Fruit fly (Drosophila melanogaster) whole organism, embryonic: ENCODE results near the gene 14-3-3epsilon.
A peak's percentile ranks its signal among the peaks of the same experiment; 100 is the strongest.

Experiments
- Asciz ChIP-seq: fragments of 200-800 bp; sonication (Bioruptor generic); optimal IDR thresholded peaks from 2 replicates; lab custom pipeline; 2017; ENCODE audit warnings: missing biosample characterization, mild to moderate bottlenecking, missing genetic modification characterization, missing genetic modification reagents
- Atf3 ChIP-seq: fragments of 200-800 bp; sonication (Bioruptor generic); optimal IDR thresholded peaks from 3 replicates; lab custom pipeline; 2016; ENCODE audit warnings: missing biosample characterization, missing genetic modification characterization
- Bteb2 ChIP-seq: fragments of 200-800 bp; sonication (Bioruptor generic); optimal IDR thresholded peaks from 2 replicates; lab custom pipeline; 2016; ENCODE audit warnings: missing biosample characterization, missing genetic modification characterization
- CG10267 ChIP-seq: fragments of 200-800 bp; sonication (Bioruptor generic); optimal IDR thresholded peaks from 2 replicates; lab custom pipeline; 2018; ENCODE audit warnings: missing biosample characterization, mild to moderate bottlenecking, missing genetic modification characterization, moderate library complexity
- CG10565 ChIP-seq: fragments of 200-800 bp; sonication (Bioruptor generic); optimal IDR thresholded peaks from 3 replicates; lab custom pipeline; 2016; ENCODE audit warnings: missing biosample characterization, mild to moderate bottlenecking, missing genetic modification characterization
- CG12299 ChIP-seq: fragments of 200-800 bp; sonication (Bioruptor generic); optimal IDR thresholded peaks from 2 replicates; lab custom pipeline; 2018; ENCODE audit warnings: missing biosample characterization, mild to moderate bottlenecking, missing genetic modification characterization
- CG12659 ChIP-seq: fragments of 200-800 bp; sonication (Bioruptor generic); optimal IDR thresholded peaks from 3 replicates; lab custom pipeline; 2017; ENCODE audit warnings: mild to moderate bottlenecking, missing biosample characterization, missing genetic modification reagents, missing genetic modification characterization
- CG12769 ChIP-seq: fragments of 200-800 bp; sonication (Bioruptor generic); optimal IDR thresholded peaks from 2 replicates; lab custom pipeline; 2019; ENCODE audit warnings: missing biosample characterization, mild to moderate bottlenecking, missing genetic modification characterization, moderate library complexity
- CG16779 ChIP-seq: fragments of 200-800 bp; sonication (Bioruptor generic); IDR thresholded peaks from 2 replicates; pipeline ENCODE4 v1.3.6; 2022; ENCODE audit warnings: missing biosample characterization, missing genetic modification characterization
- CG3281 ChIP-seq: fragments of 200-800 bp; sonication (Bioruptor generic); optimal IDR thresholded peaks from 3 replicates; lab custom pipeline; 2017; ENCODE audit warnings: missing biosample characterization, mild to moderate bottlenecking, missing genetic modification characterization
- CG33557 ChIP-seq: fragments of 200-800 bp; sonication (Bioruptor generic); optimal IDR thresholded peaks from 2 replicates; lab custom pipeline; 2019; ENCODE audit warnings: missing biosample characterization, mild to moderate bottlenecking, missing genetic modification characterization, moderate library complexity
- CG4854 ChIP-seq: fragments of 200-800 bp; sonication (Bioruptor generic); optimal IDR thresholded peaks from 2 replicates; lab custom pipeline; 2016; ENCODE audit warnings: missing biosample characterization, missing genetic modification characterization, inconsistent platforms
- CG7786 ChIP-seq: fragments of 200-800 bp; sonication (Bioruptor generic); optimal IDR thresholded peaks from 2 replicates; lab custom pipeline; 2016; ENCODE audit warnings: missing biosample characterization, missing genetic modification characterization
- CG8281 ChIP-seq: fragments of 200-800 bp; sonication (Bioruptor generic); optimal IDR thresholded peaks from 2 replicates; lab custom pipeline; 2018; ENCODE audit warnings: missing biosample characterization, mild to moderate bottlenecking, missing genetic modification characterization, moderate library complexity
- CG8290 ChIP-seq, 3 experiments: fragments of 200-800 bp; sonication (Bioruptor generic); optimal IDR thresholded peaks; 2 replicates each; lab custom pipeline; 2016 to 2019; ENCODE audit warnings: missing biosample characterization in 3 of 3, missing genetic modification characterization in 3 of 3, mild to moderate bottlenecking in 2 of 3, moderate library complexity in 1 of 3
- Camta ChIP-seq: fragments of 200-800 bp; sonication (Bioruptor generic); optimal IDR thresholded peaks from 2 replicates; lab custom pipeline; 2016; ENCODE audit warnings: missing biosample characterization, missing genetic modification characterization
- D ChIP-seq, 2 experiments: fragments of 200-800 bp in 1 of 2; fragments of >200 bp in 1 of 2; sonication (Bioruptor generic) in 1 of 2; optimal IDR thresholded peaks; 2 replicates in 1 of 2; 3 replicates in 1 of 2; lab custom pipeline; 2017; ENCODE audit warnings: mild to moderate bottlenecking in 1 of 2, missing biosample characterization in 1 of 2, missing genetic modification characterization in 1 of 2, missing genetic modification reagents in 1 of 2
- D19B ChIP-seq: fragments of 200-800 bp; sonication (Bioruptor generic); optimal IDR thresholded peaks from 2 replicates; lab custom pipeline; 2017; ENCODE audit warnings: missing biosample characterization, mild to moderate bottlenecking, missing genetic modification characterization
- E2f1 ChIP-seq: fragments of 200-800 bp; sonication (Bioruptor generic); IDR thresholded peaks from 2 replicates; pipeline ENCODE4 v1.3.6; 2022; ENCODE audit warnings: missing biosample characterization, missing genetic modification characterization
- HLHmδ ChIP-seq: fragments of 200-800 bp; sonication (Bioruptor generic); optimal IDR thresholded peaks from 2 replicates; lab custom pipeline; 2018; ENCODE audit warnings: missing biosample characterization, mild to moderate bottlenecking, missing genetic modification characterization, moderate library complexity
- Hand ChIP-seq: fragments of 200-800 bp; sonication (Bioruptor generic); optimal IDR thresholded peaks from 2 replicates; lab custom pipeline; 2017; ENCODE audit warnings: mild to moderate bottlenecking, missing biosample characterization, missing genetic modification reagents, missing genetic modification characterization
- Hey ChIP-seq: fragments of 200-800 bp; sonication (Bioruptor generic); optimal IDR thresholded peaks from 3 replicates; lab custom pipeline; 2018; ENCODE audit warnings: missing biosample characterization, mild to moderate bottlenecking, missing genetic modification characterization
- HmgZ ChIP-seq: fragments of 200-800 bp; sonication (Bioruptor generic); optimal IDR thresholded peaks from 2 replicates; lab custom pipeline; 2018; ENCODE audit warnings: missing biosample characterization, mild to moderate bottlenecking, missing genetic modification characterization
- Hr78 ChIP-seq, 2 experiments: fragments of 200-800 bp in 1 of 2; fragments of >200 bp in 1 of 2; sonication (Bioruptor generic) in 1 of 2; optimal IDR thresholded peaks; 2 replicates each; lab custom pipeline; 2017 to 2019; ENCODE audit warnings: missing biosample characterization in 2 of 2, missing genetic modification characterization in 2 of 2, mild to moderate bottlenecking in 1 of 2, moderate library complexity in 1 of 2
- NC2α ChIP-seq: fragments of 200-800 bp; sonication (Bioruptor generic); optimal IDR thresholded peaks from 2 replicates; lab custom pipeline; 2016; ENCODE audit warnings: missing biosample characterization, missing genetic modification characterization
- Opbp ChIP-seq: fragments of 200-800 bp; sonication (Bioruptor generic); IDR thresholded peaks from 3 replicates; pipeline ENCODE4 v1.3.6; 2022; ENCODE audit warnings: missing biosample characterization, missing genetic modification characterization; ENCODE audit not compliant: partially characterized antibody
- YL-1 ChIP-seq: fragments of 200-800 bp; sonication (Bioruptor generic); optimal IDR thresholded peaks from 3 replicates; lab custom pipeline; 2017; ENCODE audit warnings: missing biosample characterization, mild to moderate bottlenecking, missing genetic modification characterization
- ab ChIP-seq: fragments of 200-800 bp; sonication (Bioruptor generic); optimal IDR thresholded peaks from 2 replicates; lab custom pipeline; 2016; ENCODE audit warnings: missing biosample characterization, missing genetic modification characterization
- br ChIP-seq: fragments of >200 bp; optimal IDR thresholded peaks from 2 replicates; lab custom pipeline; 2017
- cato ChIP-seq: fragments of 200-800 bp; sonication (Bioruptor generic); optimal IDR thresholded peaks from 2 replicates; lab custom pipeline; 2016; ENCODE audit warnings: missing biosample characterization, missing genetic modification characterization, borderline replicate concordance
- chinmo ChIP-seq: fragments of 200-800 bp; sonication (Bioruptor generic); IDR thresholded peaks from 4 replicates; pipeline ENCODE4 v1.3.6; 2022; ENCODE audit warnings: missing biosample characterization, missing genetic modification characterization; ENCODE audit not compliant: partially characterized antibody
- ci ChIP-seq: fragments of 200-800 bp; sonication (Bioruptor generic); IDR thresholded peaks from 3 replicates; pipeline ENCODE4 v1.3.6; 2022; ENCODE audit warnings: missing biosample characterization, missing genetic modification characterization
- croc ChIP-seq: fragments of 200-800 bp; sonication (Bioruptor generic); conservative IDR thresholded peaks from 3 replicates; pipeline ENCODE4 v1.3.6; 2022; ENCODE audit warnings: missing biosample characterization, missing genetic modification characterization
- disco-r ChIP-seq: fragments of 200-800 bp; sonication (Bioruptor generic); optimal IDR thresholded peaks from 2 replicates; lab custom pipeline; 2016; ENCODE audit warnings: missing biosample characterization, missing genetic modification characterization
- fd102C ChIP-seq: fragments of 200-800 bp; sonication (Bioruptor generic); optimal IDR thresholded peaks from 2 replicates; lab custom pipeline; 2018; ENCODE audit warnings: missing biosample characterization, mild to moderate bottlenecking, missing genetic modification characterization, moderate library complexity
- fd3F ChIP-seq: fragments of 200-800 bp; sonication (Bioruptor generic); optimal IDR thresholded peaks from 2 replicates; lab custom pipeline; 2018; ENCODE audit warnings: missing biosample characterization, mild to moderate bottlenecking, missing genetic modification characterization, moderate library complexity
- gcm2 ChIP-seq: fragments of 200-800 bp; sonication (Bioruptor generic); optimal IDR thresholded peaks from 2 replicates; lab custom pipeline; 2016; ENCODE audit warnings: missing biosample characterization, missing genetic modification characterization
- hb ChIP-seq: fragments of 200-800 bp; sonication (Bioruptor generic); IDR thresholded peaks from 3 replicates; pipeline ENCODE4 v1.3.6; 2022; ENCODE audit warnings: missing biosample characterization, missing genetic modification characterization; ENCODE audit not compliant: partially characterized antibody
- ind ChIP-seq: fragments of 200-800 bp; sonication (Bioruptor generic); optimal IDR thresholded peaks from 3 replicates; lab custom pipeline; 2016; ENCODE audit warnings: missing biosample characterization, missing genetic modification characterization
- nerfin-1 ChIP-seq: fragments of 200-800 bp; sonication (Bioruptor generic); optimal IDR thresholded peaks from 3 replicates; lab custom pipeline; 2019; ENCODE audit warnings: missing biosample characterization, mild to moderate bottlenecking, missing genetic modification characterization, moderate library complexity
- oc ChIP-seq: fragments of 200-800 bp; sonication (Bioruptor generic); optimal IDR thresholded peaks from 2 replicates; lab custom pipeline; 2018; ENCODE audit warnings: missing biosample characterization, mild to moderate bottlenecking, missing genetic modification characterization, moderate library complexity
- pnt ChIP-seq: fragments of 200-800 bp; sonication (Bioruptor generic); optimal IDR thresholded peaks from 3 replicates; lab custom pipeline; 2016; ENCODE audit warnings: missing biosample characterization, missing genetic modification characterization
- row ChIP-seq: fragments of 200-800 bp; sonication (Bioruptor generic); IDR thresholded peaks from 3 replicates; pipeline ENCODE4 v1.3.6; 2022; ENCODE audit warnings: missing biosample characterization, missing genetic modification characterization
- scrt ChIP-seq: fragments of 200-800 bp; sonication (Bioruptor generic); optimal IDR thresholded peaks from 2 replicates; lab custom pipeline; 2018; ENCODE audit warnings: missing biosample characterization, mild to moderate bottlenecking, missing genetic modification characterization, moderate library complexity
- sqz ChIP-seq: fragments of 200-800 bp; sonication (Bioruptor generic); optimal IDR thresholded peaks from 3 replicates; lab custom pipeline; 2018; ENCODE audit warnings: missing biosample characterization, mild to moderate bottlenecking, missing genetic modification characterization
- tup ChIP-seq: fragments of 200-800 bp; sonication (Bioruptor generic); optimal IDR thresholded peaks from 2 replicates; lab custom pipeline; 2016; ENCODE audit warnings: missing biosample characterization, mild to moderate bottlenecking, missing genetic modification characterization, moderate library complexity
- twi ChIP-seq: fragments of 200-800 bp; optimal IDR thresholded peaks from 2 replicates; lab custom pipeline; 2019; ENCODE audit warnings: missing biosample characterization, mild to moderate bottlenecking, missing genetic modification characterization, moderate library complexity
- vfl ChIP-seq: fragments of 200-800 bp; sonication (Bioruptor generic); optimal IDR thresholded peaks from 2 replicates; lab custom pipeline; 2016; ENCODE audit warnings: missing biosample characterization, missing genetic modification characterization
- zfh1 ChIP-seq: fragments of 200-800 bp; sonication (Bioruptor generic); IDR thresholded peaks from 3 replicates; pipeline ENCODE4 v1.3.6; 2022; ENCODE audit warnings: missing biosample characterization, missing genetic modification characterization

The 14-3-3epsilon gene

DNA sequence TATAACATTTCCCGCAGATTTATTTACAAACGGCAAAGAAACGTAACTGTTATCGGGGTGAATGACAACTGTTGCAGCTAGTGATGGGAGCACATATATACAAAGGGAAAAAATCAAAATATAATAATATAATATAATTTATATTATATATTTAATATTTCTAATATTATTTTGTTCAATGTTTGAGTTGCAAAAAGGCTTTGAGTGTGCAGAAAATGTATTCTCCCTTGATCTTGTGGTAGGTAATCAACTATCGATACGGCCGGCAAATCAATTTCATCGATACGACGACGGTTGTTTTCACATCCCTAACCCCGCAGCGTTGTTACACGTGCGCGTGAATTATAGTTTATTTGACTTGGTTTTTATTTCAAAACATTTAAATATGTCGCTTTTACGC is 18.9 kb upstream of the 14-3-3epsilon start, which contains the start of the genes mTerf5 and Non3 (continued):
- TF ChIP-seq Opbp (GFP tag; lab: Robert Waterston, UW) (peak; percentile 82), Hr78 (GFP tag; optimal IDR thresholded peaks at IDR 0.05; lab: Kevin White, UChicago) (no peak), Bteb2 (no peak), CG10267 (peak; percentile 76), CG16779 (GFP tag; lab: Robert Waterston, UW) (no peak), twi (tag; lab: Kevin White, UChicago) (peak; percentile 40), D (optimal IDR thresholded peaks at IDR 0.05; lab: Kevin White, UChicago) (no peak), D (GFP tag; optimal IDR thresholded peaks at IDR 0.05; lab: Kevin White, UChicago) (no peak), E2f1 (GFP tag; lab: Robert Waterston, UW) (peak; percentile 11; the same call in 1 of the 2 replicates), oc (no peak), YL-1 (peak; percentile 50), HLHmδ (no peak), Hey (no peak), gcm2 (no peak), CG8281 (tag; lab: Kevin White, UChicago) (no peak), Asciz (no peak), fd3F (peak; percentile 23), ind (GFP tag; lab: Kevin White, UChicago) (peak; percentile 68), CG12299 (peak; percentile 32), row (GFP tag; lab: Robert Waterston, UW) (peak; percentile 89), nerfin-1 (peak; percentile 77), CG12659 (GFP tag; lab: Kevin White, UChicago) (peak; percentile 75), CG10565 (GFP tag; lab: Kevin White, UChicago) (no peak), ab (GFP tag; lab: Kevin White, UChicago) (no peak), Camta (no peak), CG4854 (GFP tag; lab: Kevin White, UChicago) (no peak), Atf3 (GFP tag; lab: Kevin White, UChicago) (no peak), sqz (no peak), CG8290 (GFP tag; optimal IDR thresholded peaks at IDR 0.05; lab: Kevin White, UChicago) (peak; percentile 52), CG8290 (tag; optimal IDR thresholded peaks at IDR 0.05; lab: Kevin White, UChicago) (peak in 1 of 2 experiments; percentile 20), cato (GFP tag; lab: Kevin White, UChicago) (no peak), br (no peak), pnt (no peak), Hand (GFP tag; lab: Kevin White, UChicago) (no peak), CG7786 (GFP tag; lab: Kevin White, UChicago) (peak; percentile 7), HmgZ (tag; lab: Kevin White, UChicago) (peak; percentile 55), NC2α (GFP tag; lab: Kevin White, UChicago) (no peak), CG33557 (peak; percentile 47), chinmo (GFP tag; lab: Robert Waterston, UW) (peak; percentile 91; the same call in 3 of the 4 replicates), ci (GFP tag; lab: Robert Waterston, UW) (peak; percentile 46; the same call in 1 of the 3 replicates), fd102C (GFP tag; lab: Kevin White, UChicago) (no peak), vfl (GFP tag; lab: Kevin White, UChicago) (peak; percentile 8), zfh1 (GFP tag; lab: Robert Waterston, UW) (peak; percentile 58; the same call in 1 of the 3 replicates), D19B (GFP tag; lab: Kevin White, UChicago) (no peak), disco-r (GFP tag; lab: Kevin White, UChicago) (no peak), croc (GFP tag; lab: Robert Waterston, UW) (no peak; the same call in 2 of the 3 replicates), tup (GFP tag; lab: Kevin White, UChicago) (no peak), scrt (GFP tag; lab: Kevin White, UChicago) (peak; percentile 96), CG3281 (peak; percentile 59), CG12769 (tag; lab: Kevin White, UChicago) (no peak), hb (GFP tag; lab: Robert Waterston, UW) (peak; percentile 83)
